Worm (Caenorhabditis elegans) whole organism, midembryonic: ENCODE measurements around the gene acl-8.

Source experiments
- flt-1 ChIP-seq: fragments of 200-800 bp; sonication (Bioruptor generic); IDR thresholded peaks from 2 replicates; pipeline ENCODE4 v1.3.6; 2022; ENCODE audit warnings: missing genetic modification characterization, missing compliant biosample characterization
- ztf-29 ChIP-seq: fragments of 200-800 bp; sonication (Bioruptor generic); IDR thresholded peaks from 2 replicates; pipeline ENCODE4 v1.3.6; 2022; ENCODE audit warnings: missing genetic modification reagents, missing genetic modification characterization, missing compliant biosample characterization

- TF ChIP-seq ztf-29 (GFP tag; lab: Robert Waterston, UW) (no peak), flt-1 (GFP tag; lab: Robert Waterston, UW) (no peak)
Measured at ce11 chrV:6495353-6495752, 44.7 kb downstream of the acl-8 start.
